Fruit fly (Drosophila melanogaster) whole organism, embryonic: ENCODE results near the gene CG43401.

Experiments used
- Awh ChIP-seq: fragments of 200-800 bp; sonication (Bioruptor generic); IDR thresholded peaks from 2 replicates; pipeline ENCODE4, ENCODE4 v1.3.6; 2022; ENCODE audit warnings: missing biosample characterization, missing genetic modification characterization
- BEAF-32 ChIP-seq: fragments of 200-800 bp; sonication (Bioruptor generic); optimal IDR thresholded peaks from 3 replicates; lab custom pipeline; 2017; ENCODE audit warnings: missing biosample characterization, missing genetic modification characterization, mild to moderate bottlenecking, moderate library complexity, missing genetic modification reagents
- Bgb ChIP-seq: fragments of 200-800 bp; sonication (Bioruptor generic); IDR thresholded peaks from 2 replicates; pipeline ENCODE4 v1.3.6; 2022; ENCODE audit warnings: missing biosample characterization, missing genetic modification characterization; ENCODE audit not compliant: partially characterized antibody
- Blimp-1 ChIP-seq: fragments of 200-800 bp; sonication (Bioruptor generic); optimal IDR thresholded peaks from 3 replicates; lab custom pipeline; 2018; ENCODE audit warnings: missing biosample characterization, missing genetic modification characterization, mild to moderate bottlenecking, moderate library complexity, missing genetic modification reagents
- Bteb2 ChIP-seq: fragments of 200-800 bp; sonication (Bioruptor generic); optimal IDR thresholded peaks from 2 replicates; lab custom pipeline; 2016; ENCODE audit warnings: missing biosample characterization, missing genetic modification characterization
- CG10366 ChIP-seq: fragments of 200-800 bp; sonication (Bioruptor generic); IDR thresholded peaks from 2 replicates; pipeline ENCODE4 v1.3.6; 2022; ENCODE audit warnings: missing biosample characterization, missing genetic modification characterization
- CG11085 ChIP-seq: fragments of 200-800 bp; sonication (Bioruptor generic); IDR thresholded peaks from 2 replicates; pipeline ENCODE4 v1.3.6; 2022; ENCODE audit warnings: missing biosample characterization, missing genetic modification characterization
- CG11456 ChIP-seq: fragments of 200-800 bp; sonication (Bioruptor generic); IDR thresholded peaks from 3 replicates; pipeline ENCODE4 v1.3.6; 2022; ENCODE audit warnings: missing biosample characterization, missing genetic modification characterization
- CG11560 ChIP-seq: fragments of 200-800 bp; sonication (Bioruptor generic); IDR thresholded peaks from 3 replicates; pipeline ENCODE4 v1.3.6; 2022; ENCODE audit warnings: missing biosample characterization, missing genetic modification characterization
- CG12391 ChIP-seq: fragments of 200-800 bp; sonication (Bioruptor generic); optimal IDR thresholded peaks from 3 replicates; lab custom pipeline; 2018; ENCODE audit warnings: missing biosample characterization, mild to moderate bottlenecking, missing genetic modification characterization, moderate library complexity
- CG14014 ChIP-seq: fragments of 200-800 bp; sonication (Bioruptor generic); IDR thresholded peaks from 2 replicates; pipeline ENCODE4 v1.3.6; 2022; ENCODE audit warnings: missing biosample characterization, missing genetic modification characterization
- CG14710 ChIP-seq: fragments of 200-800 bp; sonication (Bioruptor generic); optimal IDR thresholded peaks from 3 replicates; lab custom pipeline; 2019; ENCODE audit warnings: missing biosample characterization, mild to moderate bottlenecking, missing genetic modification characterization, moderate library complexity
- CG15269 ChIP-seq: fragments of 200-800 bp; sonication (Bioruptor generic); optimal IDR thresholded peaks from 2 replicates; lab custom pipeline; 2018; ENCODE audit warnings: missing biosample characterization, mild to moderate bottlenecking, missing genetic modification characterization, moderate library complexity
- CG15514 ChIP-seq: fragments of 200-800 bp; sonication (Bioruptor generic); optimal IDR thresholded peaks from 3 replicates; lab custom pipeline; 2017; ENCODE audit warnings: missing biosample characterization, missing genetic modification characterization, mild to moderate bottlenecking, moderate library complexity, missing genetic modification reagents
- CG2116 ChIP-seq: fragments of 200-800 bp; sonication (Bioruptor generic); optimal IDR thresholded peaks from 3 replicates; lab custom pipeline; 2018; ENCODE audit warnings: missing biosample characterization, mild to moderate bottlenecking, missing genetic modification characterization
- CG7839 ChIP-seq: fragments of 200-800 bp; sonication (Bioruptor generic); optimal IDR thresholded peaks from 3 replicates; lab custom pipeline; 2018; ENCODE audit warnings: missing biosample characterization, mild to moderate bottlenecking, missing genetic modification characterization, moderate library complexity
- CG8924 ChIP-seq: fragments of 200-800 bp; optimal IDR thresholded peaks from 3 replicates; lab custom pipeline; 2019; ENCODE audit warnings: missing biosample characterization, mild to moderate bottlenecking, missing genetic modification characterization, moderate library complexity
- CkIIα-i1 ChIP-seq: fragments of 200-800 bp; sonication (Bioruptor generic); IDR thresholded peaks from 2 replicates; pipeline ENCODE4 v1.3.6; 2022; ENCODE audit warnings: missing biosample characterization, missing genetic modification characterization
- D19A ChIP-seq: fragments of 200-800 bp; optimal IDR thresholded peaks from 3 replicates; lab custom pipeline; 2019; ENCODE audit warnings: missing biosample characterization, mild to moderate bottlenecking, missing genetic modification characterization, moderate library complexity
- Dip2 ChIP-seq: fragments of 200-800 bp; sonication (Bioruptor generic); IDR thresholded peaks from 2 replicates; pipeline ENCODE4 v1.3.6; 2022; ENCODE audit warnings: missing biosample characterization, missing genetic modification characterization
- Ets97D ChIP-seq: fragments of 200-800 bp; sonication (Bioruptor generic); optimal IDR thresholded peaks from 3 replicates; lab custom pipeline; 2016; ENCODE audit warnings: missing biosample characterization, missing genetic modification characterization
- Fer1 ChIP-seq: fragments of 200-800 bp; sonication (Bioruptor generic); optimal IDR thresholded peaks from 2 replicates; lab custom pipeline; 2017; ENCODE audit warnings: missing biosample characterization, mild to moderate bottlenecking, missing genetic modification characterization
- Hey ChIP-seq: fragments of 200-800 bp; sonication (Bioruptor generic); optimal IDR thresholded peaks from 3 replicates; lab custom pipeline; 2018; ENCODE audit warnings: missing biosample characterization, mild to moderate bottlenecking, missing genetic modification characterization
- Kr ChIP-seq: fragments of 200-800 bp; sonication (Bioruptor generic); optimal IDR thresholded peaks from 2 replicates; lab custom pipeline; 2017; ENCODE audit warnings: missing biosample characterization, mild to moderate bottlenecking, missing genetic modification characterization
- Lpt ChIP-seq: fragments of >200 bp; optimal IDR thresholded peaks from 2 replicates; lab custom pipeline; 2018; ENCODE audit warnings: missing biosample characterization, missing genetic modification characterization
- Max ChIP-seq: fragments of 200-800 bp; sonication (Bioruptor generic); optimal IDR thresholded peaks from 2 replicates; lab custom pipeline; 2016; ENCODE audit warnings: missing biosample characterization, mild to moderate bottlenecking, missing genetic modification characterization
- NfI ChIP-seq: fragments of 200-800 bp; sonication (Bioruptor generic); optimal IDR thresholded peaks from 3 replicates; lab custom pipeline; 2018; ENCODE audit warnings: missing biosample characterization, mild to moderate bottlenecking, missing genetic modification characterization, moderate library complexity
- Sin3A ChIP-seq: fragments of >200 bp; optimal IDR thresholded peaks from 2 replicates; lab custom pipeline; 2018
- Usf ChIP-seq: fragments of 200-800 bp; sonication (Bioruptor generic); optimal IDR thresholded peaks from 2 replicates; lab custom pipeline; 2017; ENCODE audit warnings: missing genotype, missing biosample characterization, missing genetic modification characterization
- Xrp1 ChIP-seq: fragments of 200-800 bp; sonication (Bioruptor generic); IDR thresholded peaks from 2 replicates; pipeline ENCODE4 v1.3.6; 2022; ENCODE audit warnings: missing biosample characterization, missing genetic modification characterization
- abd-A ChIP-seq: fragments of 200-800 bp; sonication (Bioruptor generic); optimal IDR thresholded peaks from 3 replicates; lab custom pipeline; 2019; ENCODE audit warnings: missing biosample characterization, mild to moderate bottlenecking, missing genetic modification characterization, moderate library complexity
- ap ChIP-seq: fragments of 200-800 bp; sonication (Bioruptor generic); IDR thresholded peaks from 2 replicates; pipeline ENCODE4 v1.3.6; 2022; ENCODE audit warnings: missing biosample characterization, missing genetic modification characterization
- btn ChIP-seq: fragments of 200-800 bp; sonication (Bioruptor generic); optimal IDR thresholded peaks from 2 replicates; lab custom pipeline; 2016; ENCODE audit warnings: missing biosample characterization, missing genetic modification characterization
- cad ChIP-seq: fragments of >200 bp; optimal IDR thresholded peaks from 2 replicates; lab custom pipeline; 2017; ENCODE audit warnings: missing biosample characterization, missing genetic modification characterization
- ci ChIP-seq: fragments of 200-800 bp; sonication (Bioruptor generic); IDR thresholded peaks from 3 replicates; pipeline ENCODE4 v1.3.6; 2022; ENCODE audit warnings: missing biosample characterization, missing genetic modification characterization
- crol ChIP-seq: fragments of 200-800 bp; sonication (Bioruptor generic); IDR thresholded peaks from 2 replicates; pipeline ENCODE4 v1.3.6; 2022; ENCODE audit warnings: missing biosample characterization, missing genetic modification characterization
- cwo ChIP-seq: fragments of 200-800 bp; sonication (Bioruptor generic); optimal IDR thresholded peaks from 3 replicates; lab custom pipeline; 2017; ENCODE audit warnings: missing biosample characterization, missing genetic modification characterization, mild to moderate bottlenecking, moderate library complexity, missing genetic modification reagents
- da ChIP-seq: fragments of 200-800 bp; sonication (Bioruptor generic); optimal IDR thresholded peaks from 2 replicates; lab custom pipeline; 2016; ENCODE audit warnings: missing biosample characterization, missing genetic modification characterization
- dm ChIP-seq: fragments of 200-800 bp; sonication (Bioruptor generic); optimal IDR thresholded peaks from 3 replicates; lab custom pipeline; 2016; ENCODE audit warnings: missing biosample characterization, missing genetic modification characterization
- hbn ChIP-seq: fragments of 200-800 bp; sonication (Bioruptor generic); IDR thresholded peaks from 2 replicates; pipeline ENCODE4 v1.3.6; 2022; ENCODE audit warnings: missing biosample characterization, missing genetic modification characterization; ENCODE audit not compliant: partially characterized antibody
- pzg ChIP-seq: fragments of 200-800 bp; sonication (Bioruptor generic); optimal IDR thresholded peaks from 3 replicates; lab custom pipeline; 2018; ENCODE audit warnings: missing biosample characterization, mild to moderate bottlenecking, missing genetic modification characterization, moderate library complexity
- rib ChIP-seq: fragments of 200-800 bp; sonication (Bioruptor generic); IDR thresholded peaks from 2 replicates; pipeline ENCODE4 v1.3.6; 2022; ENCODE audit warnings: missing biosample characterization, missing genetic modification characterization
- row ChIP-seq: fragments of 200-800 bp; sonication (Bioruptor generic); IDR thresholded peaks from 3 replicates; pipeline ENCODE4 v1.3.6; 2022; ENCODE audit warnings: missing biosample characterization, missing genetic modification characterization
- sd ChIP-seq: fragments of 200-800 bp; sonication (Bioruptor generic); optimal IDR thresholded peaks from 3 replicates; lab custom pipeline; 2018; ENCODE audit warnings: missing biosample characterization, mild to moderate bottlenecking, missing genetic modification characterization, moderate library complexity
- sens ChIP-seq: fragments of 200-800 bp; sonication (Bioruptor generic); peaks from one replicate; lab custom pipeline; 2016; ENCODE audit warnings: missing biosample characterization, missing genetic modification characterization
- sr ChIP-seq: fragments of 200-800 bp; sonication (Bioruptor generic); IDR thresholded peaks from 3 replicates; pipeline ENCODE4 v1.3.6; 2022; ENCODE audit warnings: missing biosample characterization, missing genetic modification characterization
- tin ChIP-seq: fragments of 200-800 bp; sonication (Bioruptor generic); optimal IDR thresholded peaks from 3 replicates; lab custom pipeline; 2016; ENCODE audit warnings: missing biosample characterization, missing genetic modification characterization
- vvl ChIP-seq: fragments of 200-800 bp; sonication (Bioruptor generic); IDR thresholded peaks from 2 replicates; pipeline ENCODE4 v1.3.6; 2022; ENCODE audit warnings: missing biosample characterization, missing genetic modification characterization
- zen ChIP-seq: fragments of 200-800 bp; sonication (Bioruptor generic); optimal IDR thresholded peaks from 3 replicates; lab custom pipeline; 2018; ENCODE audit warnings: missing biosample characterization, mild to moderate bottlenecking, missing genetic modification characterization, moderate library complexity
- zfh2 ChIP-seq: fragments of 200-800 bp; sonication (Bioruptor generic); optimal IDR thresholded peaks from 2 replicates; lab custom pipeline; 2016; ENCODE audit warnings: missing biosample characterization, missing genetic modification characterization

CG43401 gene

dm6 chr2L:1445048-1445447, 16.8 kb downstream of the CG43401 start (continued):
- TF ChIP-seq Bteb2 (GFP tag; lab: Kevin White, UChicago), result no peak
- peak; percentile 42 for TF ChIP-seq CG14710 (tag; lab: Kevin White, UChicago)
- TF ChIP-seq CG12391 (tag; lab: Kevin White, UChicago), result peak; percentile 45
- TF ChIP-seq zfh2 (GFP tag; lab: Kevin White, UChicago), result no peak
- no peak for TF ChIP-seq CG15269 (tag; lab: Kevin White, UChicago)
- no peak for TF ChIP-seq Max (GFP tag; lab: Kevin White, UChicago)
- TF ChIP-seq CG11456 (GFP tag; lab: Robert Waterston, UW), result no peak
- no peak for TF ChIP-seq Usf (GFP tag; lab: Kevin White, UChicago)
- TF ChIP-seq D19A (tag; lab: Kevin White, UChicago), result peak; percentile 24

dm6 chr2L:1446740-1447139, 18.5 kb downstream of the CG43401 start:
- TF ChIP-seq Ets97D (GFP tag; lab: Kevin White, UChicago), result no peak
- TF ChIP-seq zen, result no peak
- TF ChIP-seq CG7839 (tag; lab: Kevin White, UChicago), result no peak
- 0 out of 2 replicates have a peak, but pooled peaks have one; percentile 25 for TF ChIP-seq CG11085 (GFP tag; lab: Robert Waterston, UW)
- no peak for TF ChIP-seq Bgb (GFP tag; lab: Robert Waterston, UW)
- TF ChIP-seq Dip2 (GFP tag; lab: Robert Waterston, UW), result no peak
- TF ChIP-seq CG14014 (GFP tag; lab: Robert Waterston, UW), result no peak
- TF ChIP-seq abd-A (tag; lab: Kevin White, UChicago), result peak; percentile 52
- peak; percentile 86 for TF ChIP-seq Blimp-1 (GFP tag; lab: Kevin White, UChicago)
- no peak for TF ChIP-seq tin
- TF ChIP-seq dm (GFP tag; lab: Kevin White, UChicago), result no peak
- TF ChIP-seq Lpt, result no peak
- no peak for TF ChIP-seq crol (GFP tag; lab: Robert Waterston, UW)
- no peak for TF ChIP-seq CG10366 (GFP tag; lab: Robert Waterston, UW)
- TF ChIP-seq CG11456 (GFP tag; lab: Robert Waterston, UW), result no peak
- no peak for TF ChIP-seq row (GFP tag; lab: Robert Waterston, UW)
- TF ChIP-seq sd, result peak; percentile 91
- TF ChIP-seq CG2116 (GFP tag; lab: Kevin White, UChicago), result peak; percentile 20

- no peak for TF ChIP-seq cad (GFP tag; lab: Kevin White, UChicago)
- TF ChIP-seq cwo (GFP tag; lab: Kevin White, UChicago), result no peak
- no peak for TF ChIP-seq CG15514
- TF ChIP-seq ap (GFP tag; lab: Robert Waterston, UW), result no peak
- TF ChIP-seq Hey (tag; lab: Kevin White, UChicago), result peak; percentile 94
- TF ChIP-seq BEAF-32 (GFP tag; lab: Kevin White, UChicago), result no peak
- peak; percentile 57 for TF ChIP-seq sens
- no peak for TF ChIP-seq vvl (GFP tag; lab: Robert Waterston, UW)
- no peak for TF ChIP-seq Sin3A (lab: Kevin White, UChicago)
- TF ChIP-seq Fer1, result no peak
- TF ChIP-seq pzg (GFP tag; lab: Kevin White, UChicago), result no peak
- TF ChIP-seq ci (GFP tag; lab: Robert Waterston, UW), result 0 out of 3 replicates have a peak, but pooled peaks have one; percentile 20
- no peak for TF ChIP-seq NfI (GFP tag; lab: Kevin White, UChicago)
- TF ChIP-seq CkIIα-i1, result no peak
- TF ChIP-seq Kr (GFP tag; lab: Kevin White, UChicago), result no peak
- no peak for TF ChIP-seq Xrp1
- TF ChIP-seq btn (GFP tag; lab: Kevin White, UChicago), result no peak
- TF ChIP-seq rib (GFP tag; lab: Robert Waterston, UW), result no peak
- TF ChIP-seq Awh, result no peak
- no peak for TF ChIP-seq da (GFP tag; lab: Kevin White, UChicago)
- no peak for TF ChIP-seq CG11560
- no peak for TF ChIP-seq CG8924 (tag; lab: Kevin White, UChicago)
- TF ChIP-seq hbn (GFP tag; lab: Robert Waterston, UW), result no peak
- TF ChIP-seq sr (GFP tag; lab: Robert Waterston, UW), result 0 out of 3 replicates have a peak, but pooled peaks have one; percentile 12
Observed at dm6 chr2L:1447652-1448051, 19.4 kb downstream of the CG43401 start.
